Worm (Caenorhabditis elegans) whole organism, L4/young adult: ENCODE results near the gene R09E10.1.

Experiments
- W03F9.2 ChIP-seq: fragments of 150-350 bp; optimal IDR thresholded peaks from 2 replicates; lab custom pipeline; 2014; ENCODE audit warnings: missing biosample characterization, missing genetic modification characterization
- dao-5 ChIP-seq: sonication (generic microtip); optimal IDR thresholded peaks from 2 replicates; lab custom pipeline; 2016; ENCODE audit warnings: missing genotype, missing genetic modification characterization, moderate library complexity, missing compliant biosample characterization
- him-1 ChIP-seq: sonication (generic microtip); optimal IDR thresholded peaks from 2 replicates; lab custom pipeline; 2016; ENCODE audit warnings: missing genotype, missing genetic modification reagents, missing genetic modification characterization, missing compliant biosample characterization

- TF ChIP-seq him-1 (tag; lab: Kevin White, UChicago) (no peak), W03F9.2 (tag; lab: Kevin White, UChicago) (no peak), dao-5 (no peak)
These were observed 34.5 kb upstream of the R09E10.1 start, which contains the start of gene R11A8.1 for ce11 chrIV:10357072-10357471.
